Worm (Caenorhabditis elegans): ENCODE measurements around the gene R10E4.6.
A peak's percentile ranks its signal among the peaks of the same experiment; 100 is the strongest.

R10E4.6 gene

ce11 chrIII:4287379-4287778, 5.8 kb upstream of the R10E4.6 start, which contains the start of gene R10E4.3:
R10E4.3 (minus strand) TSS chrIII:4287479.
- TF ChIP-seq nhr-77 (tag; optimal IDR thresholded peaks at IDR 0.05) = no peak
- TF ChIP-seq efl-1 (optimal IDR thresholded peaks at IDR 0.05) = no peak
- no peak for TF ChIP-seq efl-1 (GFP tag; optimal IDR thresholded peaks at IDR 0.05 in 1 of 2)
- no peak for TF ChIP-seq nhr-12 (tag; optimal IDR thresholded peaks at IDR 0.05)

ce11 chrIII:4289952-4290351, 3.3 kb upstream of the R10E4.6 start:
- TF ChIP-seq lin-35 (GFP tag; optimal IDR thresholded peaks at IDR 0.05) (no peak), efl-1 (optimal IDR thresholded peaks at IDR 0.05) (no peak), efl-1 (GFP tag; optimal IDR thresholded peaks at IDR 0.05 in 1 of 2) (peak in 1 of 2 experiments; percentile 30)

- TF ChIP-seq nhr-84 (tag; optimal IDR thresholded peaks at IDR 0.05) (no peak), isw-1 (GFP tag; IDR thresholded peaks at IDR 0.05) (no peak), fkh-8 (tag; optimal IDR thresholded peaks at IDR 0.05) (no peak), nhr-77 (tag; optimal IDR thresholded peaks at IDR 0.05) (no peak), ets-5 (GFP tag; IDR thresholded peaks at IDR 0.05) (no peak), nhr-47 (tag; optimal IDR thresholded peaks at IDR 0.05) (no peak), ztf-4 (tag; optimal IDR thresholded peaks at IDR 0.05) (no peak), lin-14 (GFP tag; optimal IDR thresholded peaks at IDR 0.05) (no peak), ceh-63 (GFP tag; optimal IDR thresholded peaks at IDR 0.05) (no peak), lin-13 (GFP tag; optimal IDR thresholded peaks at IDR 0.05) (no peak), alr-1 (tag; optimal IDR thresholded peaks at IDR 0.05; ENCODE audit: borderline replicate concordance) (no peak), egl-13 (tag; optimal IDR thresholded peaks at IDR 0.05) (no peak), nhr-20 (tag; optimal IDR thresholded peaks at IDR 0.05) (peak; percentile 34), mab-9 (GFP tag; IDR thresholded peaks at IDR 0.05) (no peak), lin-15B (tag; optimal IDR thresholded peaks at IDR 0.05) (peak; percentile 3), zip-4 (GFP tag; optimal IDR thresholded peaks at IDR 0.05) (no peak), dsc-1 (tag; optimal IDR thresholded peaks at IDR 0.05) (no peak), mep-1 (tag; optimal IDR thresholded peaks at IDR 0.05) (peak; percentile 66), nhr-237 (tag; optimal IDR thresholded peaks at IDR 0.05) (no peak), ceh-90 (tag; optimal IDR thresholded peaks at IDR 0.05) (no peak), unc-98 (GFP tag; IDR thresholded peaks at IDR 0.05) (no peak), nhr-19 (GFP tag; conservative IDR thresholded peaks at IDR 0.05) (0 out of 2 replicates have a peak, but pooled peaks have one; percentile 16), nhr-11 (tag; optimal IDR thresholded peaks at IDR 0.05) (no peak), hpl-2 (GFP tag; optimal IDR thresholded peaks at IDR 0.05) (no peak), tlp-1 (tag; optimal IDR thresholded peaks at IDR 0.05) (no peak), sox-4 (tag; optimal IDR thresholded peaks at IDR 0.05) (no peak), pqm-1 (tag; optimal IDR thresholded peaks at IDR 0.05) (no peak), fkh-10 (GFP tag; optimal IDR thresholded peaks at IDR 0.05) (no peak), nhr-28 (tag; optimal IDR thresholded peaks at IDR 0.05) (no peak), ceh-88 (GFP tag; IDR thresholded peaks at IDR 0.05) (no peak), lin-39 (tag; optimal IDR thresholded peaks at IDR 0.05) (no peak), ama-1 (optimal IDR thresholded peaks at IDR 0.05) (no peak), swsn-7 (tag; optimal IDR thresholded peaks at IDR 0.05) (peak; percentile 34), rnt-1 (tag; optimal IDR thresholded peaks at IDR 0.05) (no peak), zag-1 (tag; optimal IDR thresholded peaks at IDR 0.05) (no peak), tbx-2 (tag; optimal IDR thresholded peaks at IDR 0.05) (no peak), pag-3 (tag; optimal IDR thresholded peaks at IDR 0.05; ENCODE audit: borderline replicate concordance, insufficient read depth) (no peak), C34B4.2 (tag; optimal IDR thresholded peaks at IDR 0.05) (no peak), Y116A8C.19 (tag; optimal IDR thresholded peaks at IDR 0.05; ENCODE audit: borderline replicate concordance) (no peak), elt-2 (tag; optimal IDR thresholded peaks at IDR 0.05) (no peak), ceh-8 (GFP tag; optimal IDR thresholded peaks at IDR 0.05) (no peak), mef-2 (tag; optimal IDR thresholded peaks at IDR 0.05) (no peak), unc-30 (tag; optimal IDR thresholded peaks at IDR 0.05) (no peak), lir-3 (tag; optimal IDR thresholded peaks at IDR 0.05; ENCODE audit: poor library complexity) (no peak), snu-23 (GFP tag; optimal IDR thresholded peaks at IDR 0.05) (peak; percentile 65), F16B12.6 (tag; optimal IDR thresholded peaks at IDR 0.05) (peak; percentile 86)
Measured at ce11 chrIII:4291216-4291691, 2.0 kb upstream of the R10E4.6 start, which contains the start of gene mcm-5. mcm-5 (minus strand) TSS chrIII:4291266.
